Worm (Caenorhabditis elegans): ENCODE measurements around the gene mrps-25.

- TF ChIP-seq lin-11 (tag; optimal IDR thresholded peaks at IDR 0.05) (no peak), sox-2 (GFP tag; IDR thresholded peaks at IDR 0.05) (no peak), elt-2 (tag; optimal IDR thresholded peaks at IDR 0.05) (no peak), hlh-6 (tag; optimal IDR thresholded peaks at IDR 0.05) (no peak)
Observed at ce11 chrIV:1044287-1044686, 12.4 kb upstream of the mrps-25 start, which contains the start of gene Y55F3AM.11.
